Worm (Caenorhabditis elegans) whole organism, late embryonic: Measurements from ENCODE around the gene K06H7.2.
A peak's percentile ranks its signal among the peaks of the same experiment; 100 is the strongest.

Source experiments
- C38D4.7 ChIP-seq: fragments of 200-800 bp; sonication (Bioruptor generic); optimal IDR thresholded peaks from 2 replicates; lab custom pipeline; 2018; ENCODE audit warnings: mild to moderate bottlenecking, missing genetic modification characterization, moderate library complexity, missing compliant biosample characterization
- F13H6.1 ChIP-seq: sonication (generic microtip); optimal IDR thresholded peaks from 2 replicates; lab custom pipeline; 2016; ENCODE audit warnings: missing genetic modification characterization, missing compliant biosample characterization
- K02D7.2 ChIP-seq: sonication (generic microtip); optimal IDR thresholded peaks from 2 replicates; lab custom pipeline; 2017; ENCODE audit warnings: mild to moderate bottlenecking, missing genetic modification characterization, missing compliant biosample characterization
- ama-1 ChIP-seq: fragments of 150-350 bp; optimal IDR thresholded peaks from 2 replicates; lab custom pipeline; 2014
- ceh-14 ChIP-seq: sonication (generic microtip); optimal IDR thresholded peaks from 2 replicates; lab custom pipeline; 2016; ENCODE audit warnings: missing genotype, missing genetic modification characterization, missing compliant biosample characterization
- ceh-19 ChIP-seq: fragments of 200-800 bp; sonication (Bioruptor generic); optimal IDR thresholded peaks from 2 replicates; lab custom pipeline; 2018; ENCODE audit warnings: mild to moderate bottlenecking, missing genetic modification characterization, missing compliant biosample characterization
- ceh-2 ChIP-seq: sonication (generic microtip); optimal IDR thresholded peaks from 2 replicates; lab custom pipeline; 2016; ENCODE audit warnings: missing genotype, missing genetic modification characterization, missing compliant biosample characterization
- ceh-22 ChIP-seq: sonication (generic microtip); optimal IDR thresholded peaks from 2 replicates; lab custom pipeline; 2017; ENCODE audit warnings: missing biosample characterization, missing genetic modification characterization
- ceh-24 ChIP-seq: sonication (generic microtip); optimal IDR thresholded peaks from 2 replicates; lab custom pipeline; 2016; ENCODE audit warnings: mild to moderate bottlenecking, missing genetic modification characterization, missing compliant biosample characterization
- ceh-30 ChIP-seq: fragments of 150-350 bp; optimal IDR thresholded peaks from 2 replicates; lab custom pipeline; 2014; ENCODE audit warnings: missing biosample characterization, missing genetic modification characterization
- ceh-31 ChIP-seq: sonication (generic microtip); optimal IDR thresholded peaks from 2 replicates; lab custom pipeline; 2016; ENCODE audit warnings: missing genetic modification characterization, missing compliant biosample characterization
- ceh-48 ChIP-seq: sonication (generic microtip); optimal IDR thresholded peaks from 2 replicates; lab custom pipeline; 2016; ENCODE audit warnings: missing genetic modification characterization, inconsistent platforms, missing compliant biosample characterization
- ceh-6 ChIP-seq: fragments of 200-800 bp; sonication (Bioruptor generic); optimal IDR thresholded peaks from 2 replicates; lab custom pipeline; 2018; ENCODE audit warnings: mild to moderate bottlenecking, missing genetic modification characterization, missing compliant biosample characterization
- che-1 ChIP-seq: sonication (generic microtip); optimal IDR thresholded peaks from 2 replicates; lab custom pipeline; 2016; ENCODE audit warnings: mild to moderate bottlenecking, missing genetic modification characterization, missing compliant biosample characterization
- dve-1 ChIP-seq: sonication (generic microtip); optimal IDR thresholded peaks from 2 replicates; lab custom pipeline; 2017; ENCODE audit warnings: antibody characterized with exemption, mild to moderate bottlenecking, missing genetic modification characterization, missing compliant biosample characterization
- elt-2 ChIP-seq: sonication (generic microtip); optimal IDR thresholded peaks from 2 replicates; lab custom pipeline; 2016; ENCODE audit warnings: missing genetic modification reagents, missing genetic modification characterization, missing compliant biosample characterization
- ets-4 ChIP-seq: sonication (generic microtip); optimal IDR thresholded peaks from 2 replicates; lab custom pipeline; 2016; ENCODE audit warnings: missing genetic modification characterization, missing compliant biosample characterization
- fkh-10 ChIP-seq: fragments of 150-350 bp; optimal IDR thresholded peaks from 2 replicates; lab custom pipeline; 2014; ENCODE audit warnings: missing biosample characterization, missing genetic modification reagents, missing genetic modification characterization
- hlh-13 ChIP-seq: fragments of 200-800 bp; sonication (Bioruptor generic); optimal IDR thresholded peaks from 2 replicates; lab custom pipeline; 2018; ENCODE audit warnings: mild to moderate bottlenecking, missing genetic modification characterization, missing compliant biosample characterization
- hlh-15 ChIP-seq: sonication (generic microtip); optimal IDR thresholded peaks from 2 replicates; lab custom pipeline; 2016; ENCODE audit warnings: missing genetic modification characterization, missing compliant biosample characterization
- hlh-30 ChIP-seq: sonication (generic microtip); optimal IDR thresholded peaks from 2 replicates; lab custom pipeline; 2017; ENCODE audit warnings: antibody characterized with exemption, missing genetic modification characterization, missing compliant biosample characterization; ENCODE audit not compliant: insufficient read depth
- hlh-6 ChIP-seq: sonication (generic microtip); optimal IDR thresholded peaks from 2 replicates; lab custom pipeline; 2016; ENCODE audit warnings: missing genotype, missing genetic modification characterization, missing compliant biosample characterization
- hlh-8 ChIP-seq: sonication (generic microtip); optimal IDR thresholded peaks from 2 replicates; lab custom pipeline; 2016; ENCODE audit warnings: missing genotype, missing genetic modification characterization, missing compliant biosample characterization
- lin-11 ChIP-seq: fragments of 200-800 bp; sonication (Bioruptor generic); optimal IDR thresholded peaks from 2 replicates; lab custom pipeline; 2018; ENCODE audit warnings: mild to moderate bottlenecking, missing genetic modification characterization, missing compliant biosample characterization
- madf-2 ChIP-seq: sonication (generic microtip); optimal IDR thresholded peaks from 2 replicates; lab custom pipeline; 2017; ENCODE audit warnings: missing genetic modification characterization, missing compliant biosample characterization
- nfya-1 ChIP-seq: sonication (generic microtip); optimal IDR thresholded peaks from 2 replicates; lab custom pipeline; 2017; ENCODE audit warnings: missing genetic modification characterization, mild to moderate bottlenecking, missing compliant biosample characterization, antibody characterized with exemption, moderate library complexity
- nhr-11 ChIP-seq: fragments of 150-350 bp; optimal IDR thresholded peaks from 2 replicates; lab custom pipeline; 2014; ENCODE audit warnings: missing biosample characterization, missing genetic modification characterization
- nhr-232 ChIP-seq: sonication (generic microtip); optimal IDR thresholded peaks from 2 replicates; lab custom pipeline; 2016; ENCODE audit warnings: missing genetic modification characterization, missing compliant biosample characterization
- pat-9 ChIP-seq: fragments of 200-800 bp; sonication (Bioruptor generic); optimal IDR thresholded peaks from 2 replicates; lab custom pipeline; 2018; ENCODE audit warnings: mild to moderate bottlenecking, missing genetic modification characterization, moderate library complexity, missing compliant biosample characterization
- pax-1 ChIP-seq: fragments of 150-350 bp; optimal IDR thresholded peaks from 2 replicates; lab custom pipeline; 2014; ENCODE audit warnings: missing biosample characterization, missing genetic modification characterization
- pha-2 ChIP-seq: sonication (generic microtip); optimal IDR thresholded peaks from 2 replicates; lab custom pipeline; 2017; ENCODE audit warnings: mild to moderate bottlenecking, missing genetic modification characterization, missing compliant biosample characterization
- pha-4 ChIP-seq: fragments of 150-350 bp; optimal IDR thresholded peaks from 2 replicates; lab custom pipeline; 2018; ENCODE audit warnings: missing biosample characterization, missing genetic modification reagents, missing genetic modification characterization
- pqm-1 ChIP-seq: sonication (generic microtip); optimal IDR thresholded peaks from 2 replicates; lab custom pipeline; 2016; ENCODE audit warnings: missing genetic modification characterization, missing compliant biosample characterization
- pros-1 ChIP-seq: fragments of 150-350 bp; optimal IDR thresholded peaks from 2 replicates; lab custom pipeline; 2014; ENCODE audit warnings: missing biosample characterization, missing genetic modification reagents, missing genetic modification characterization
- ref-2 ChIP-seq: sonication (generic microtip); optimal IDR thresholded peaks from 2 replicates; lab custom pipeline; 2016; ENCODE audit warnings: missing genetic modification characterization, missing compliant biosample characterization
- rnt-1 ChIP-seq: sonication (generic microtip); optimal IDR thresholded peaks from 2 replicates; lab custom pipeline; 2016; ENCODE audit warnings: missing genetic modification characterization, missing compliant biosample characterization
- sdc-2 ChIP-seq: sonication (generic microtip); optimal IDR thresholded peaks from 2 replicates; lab custom pipeline; 2016; ENCODE audit warnings: missing genotype, missing genetic modification characterization, missing compliant biosample characterization
- sox-2 ChIP-seq: fragments of 200-800 bp; sonication (Bioruptor generic); IDR thresholded peaks from 2 replicates; pipeline ENCODE4 v1.3.6; 2022; ENCODE audit warnings: missing genetic modification reagents, missing genetic modification characterization, missing compliant biosample characterization
- sox-4 ChIP-seq: sonication (generic microtip); optimal IDR thresholded peaks from 2 replicates; lab custom pipeline; 2017; ENCODE audit warnings: mild to moderate bottlenecking, missing genetic modification characterization, inconsistent platforms, missing compliant biosample characterization
- syd-9 ChIP-seq: sonication (generic microtip); optimal IDR thresholded peaks from 2 replicates; lab custom pipeline; 2016; ENCODE audit warnings: mild to moderate bottlenecking, missing genetic modification characterization, moderate library complexity, missing compliant biosample characterization
- tbx-2 ChIP-seq: sonication (generic microtip); optimal IDR thresholded peaks from 2 replicates; lab custom pipeline; 2016; ENCODE audit warnings: missing genetic modification characterization, missing compliant biosample characterization
- tbx-7 ChIP-seq: sonication (generic microtip); optimal IDR thresholded peaks from 2 replicates; lab custom pipeline; 2016; ENCODE audit warnings: missing genotype, missing genetic modification characterization, missing compliant biosample characterization
- unc-42 ChIP-seq: sonication (generic microtip); optimal IDR thresholded peaks from 2 replicates; lab custom pipeline; 2016; ENCODE audit warnings: missing genotype, missing genetic modification characterization, missing compliant biosample characterization
- unc-55 ChIP-seq: sonication (generic microtip); optimal IDR thresholded peaks from 2 replicates; lab custom pipeline; 2017; ENCODE audit warnings: missing biosample characterization, missing genetic modification reagents, missing genetic modification characterization
- unc-86 ChIP-seq: sonication (generic microtip); optimal IDR thresholded peaks from 2 replicates; lab custom pipeline; 2016; ENCODE audit warnings: missing genetic modification characterization, missing compliant biosample characterization
- zip-5 ChIP-seq: sonication (generic microtip); optimal IDR thresholded peaks from 2 replicates; lab custom pipeline; 2016; ENCODE audit warnings: missing genetic modification characterization, missing compliant biosample characterization
- ztf-16 ChIP-seq: sonication (generic microtip); optimal IDR thresholded peaks from 2 replicates; lab custom pipeline; 2017; ENCODE audit warnings: missing genetic modification characterization, missing compliant biosample characterization

Gene K06H7.2

DNA sequence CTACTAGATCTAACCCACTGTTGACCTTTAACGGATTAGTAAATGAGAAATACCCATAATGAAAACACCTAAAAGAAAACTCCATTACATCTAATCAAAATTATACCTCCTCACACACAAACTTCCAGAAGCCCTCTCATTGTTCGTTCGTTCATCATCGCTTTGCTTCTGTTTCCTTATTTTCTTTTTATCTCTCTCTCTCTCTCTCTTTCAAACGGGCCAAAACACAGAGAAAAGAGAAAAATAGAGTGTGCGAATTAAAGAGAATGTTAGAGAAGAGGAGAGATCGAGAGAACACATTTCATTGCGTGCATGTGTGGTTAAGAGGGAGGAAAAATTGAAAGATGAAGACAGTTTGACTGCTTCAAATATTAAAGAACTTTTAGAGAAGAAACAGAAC is 30.9 kb downstream of the K06H7.2 start:
- no peak for TF ChIP-seq hlh-6
- TF ChIP-seq ref-2 (tag; lab: Kevin White, UChicago), result no peak
- peak; percentile 7; the same call in 1 of the 2 replicates for TF ChIP-seq sox-2 (GFP tag; lab: Robert Waterston, UW)
- TF ChIP-seq sdc-2, result no peak
- TF ChIP-seq sox-4 (tag; lab: Kevin White, UChicago), result no peak
- no peak for TF ChIP-seq unc-55 (GFP tag; lab: Kevin White, UChicago)
- TF ChIP-seq lin-11 (tag; lab: Kevin White, UChicago), result no peak
- no peak for TF ChIP-seq che-1 (tag; lab: Kevin White, UChicago)
- no peak for TF ChIP-seq elt-2 (tag; lab: Kevin White, UChicago)
- TF ChIP-seq pqm-1 (tag; lab: Kevin White, UChicago), result no peak
- TF ChIP-seq K02D7.2 (tag; lab: Kevin White, UChicago), result no peak
- no peak for TF ChIP-seq ceh-14 (tag; lab: Kevin White, UChicago)
- peak; percentile 71 for TF ChIP-seq nfya-1
- TF ChIP-seq tbx-7 (tag; lab: Kevin White, UChicago), result no peak
- TF ChIP-seq zip-5, result no peak
- no peak for TF ChIP-seq nhr-232 (tag; lab: Kevin White, UChicago)
- no peak for TF ChIP-seq ceh-24 (tag; lab: Kevin White, UChicago)
- TF ChIP-seq unc-42, result peak; percentile 41
- no peak for TF ChIP-seq C38D4.7 (GFP tag; lab: Kevin White, UChicago)
- TF ChIP-seq dve-1 (tag; lab: Kevin White, UChicago), result no peak
- TF ChIP-seq hlh-13 (GFP tag; lab: Kevin White, UChicago), result no peak
- TF ChIP-seq pat-9, result no peak
- peak; percentile 66 for TF ChIP-seq pax-1 (tag; lab: Kevin White, UChicago)
- peak; percentile 13 for TF ChIP-seq tbx-2 (tag; lab: Kevin White, UChicago)
- no peak for TF ChIP-seq unc-86 (tag; lab: Kevin White, UChicago)
- TF ChIP-seq syd-9 (tag; lab: Kevin White, UChicago), result no peak
- no peak for TF ChIP-seq hlh-8 (tag; lab: Kevin White, UChicago)
- no peak for TF ChIP-seq pros-1
- no peak for TF ChIP-seq pha-2
- TF ChIP-seq fkh-10 (GFP tag; lab: Kevin White, UChicago), result no peak
- TF ChIP-seq ceh-22, result no peak
- TF ChIP-seq rnt-1 (tag; lab: Kevin White, UChicago), result peak; percentile 17
- peak; percentile 46 for TF ChIP-seq ceh-31 (tag; lab: Kevin White, UChicago)
- TF ChIP-seq ceh-19 (GFP tag; lab: Kevin White, UChicago), result no peak

ce11 chrIII:8125234-8125633 is 31.9 kb downstream of the K06H7.2 start:
- TF ChIP-seq elt-2 (tag; lab: Kevin White, UChicago) (peak; percentile 18), dve-1 (tag; lab: Kevin White, UChicago) (peak; percentile 10), tbx-2 (tag; lab: Kevin White, UChicago) (peak; percentile 30), nfya-1 (peak; percentile 63), ceh-31 (tag; lab: Kevin White, UChicago) (no peak)

DNA sequence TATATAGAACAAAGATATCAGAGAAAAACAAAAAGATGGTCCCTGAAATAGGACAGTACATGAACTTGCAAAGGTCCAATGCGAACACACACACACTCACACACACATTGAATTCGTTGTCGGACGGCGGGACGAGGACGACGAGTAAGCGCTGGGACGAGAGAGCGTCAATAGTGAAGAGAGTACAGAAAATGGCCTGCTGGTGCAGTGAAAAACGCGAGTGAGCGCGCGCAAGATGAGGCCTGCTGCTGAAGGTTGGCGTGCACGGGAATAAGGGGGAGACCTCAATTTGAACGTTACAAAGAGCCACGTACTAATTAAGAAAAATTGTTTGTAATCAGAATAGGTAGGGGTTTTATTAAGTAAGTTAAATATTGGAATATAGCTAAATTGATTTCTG is 33.6 kb downstream of the K06H7.2 start:
- TF ChIP-seq pax-1 (tag; lab: Kevin White, UChicago) (no peak), ceh-30 (no peak), F13H6.1 (no peak), hlh-15 (tag; lab: Kevin White, UChicago) (no peak), pha-4 (tag; lab: Kevin White, UChicago) (no peak), ceh-6 (GFP tag; lab: Kevin White, UChicago) (no peak), unc-42 (peak; percentile 32), hlh-30 (tag; lab: Kevin White, UChicago) (peak; percentile 22), ztf-16 (no peak), zip-5 (no peak), hlh-8 (tag; lab: Kevin White, UChicago) (no peak), tbx-2 (tag; lab: Kevin White, UChicago) (peak; percentile 23), syd-9 (tag; lab: Kevin White, UChicago) (peak; percentile 57), ceh-14 (tag; lab: Kevin White, UChicago) (peak; percentile 29), madf-2 (tag; lab: Kevin White, UChicago) (no peak), nfya-1 (peak; percentile 15), ets-4 (no peak), hlh-13 (GFP tag; lab: Kevin White, UChicago) (no peak), pqm-1 (tag; lab: Kevin White, UChicago) (no peak), ceh-22 (no peak), ceh-2 (peak; percentile 28), fkh-10 (GFP tag; lab: Kevin White, UChicago) (no peak), ama-1 (lab: Kevin White, UChicago) (no peak), lin-11 (tag; lab: Kevin White, UChicago) (no peak), pros-1 (no peak), nhr-11 (no peak), hlh-6 (no peak), ceh-48 (no peak), dve-1 (tag; lab: Kevin White, UChicago) (no peak), ref-2 (tag; lab: Kevin White, UChicago) (peak; percentile 34), rnt-1 (tag; lab: Kevin White, UChicago) (peak; percentile 9)
